Fruit fly (Drosophila melanogaster) whole organism, larva: ENCODE data around the gene CG13048.

ENCODE experiments used
- noc ChIP-seq: fragments of 200-800 bp; sonication (Bioruptor generic); optimal IDR thresholded peaks from 3 replicates; lab custom pipeline; 2019; ENCODE audit warnings: missing biosample characterization, mild to moderate bottlenecking, missing genetic modification characterization, moderate library complexity

The CG13048 gene

dm6 chr3L:16305820-16306650 lies 22.3 kb upstream of the CG13048 start, which contains the start of the genes CG13043 and CG13063:
CG13043 (minus strand) TSS chr3L:16305870.
CG13063 (plus strand) TSS chr3L:16306600.
- TF ChIP-seq noc: no peak

DNA sequence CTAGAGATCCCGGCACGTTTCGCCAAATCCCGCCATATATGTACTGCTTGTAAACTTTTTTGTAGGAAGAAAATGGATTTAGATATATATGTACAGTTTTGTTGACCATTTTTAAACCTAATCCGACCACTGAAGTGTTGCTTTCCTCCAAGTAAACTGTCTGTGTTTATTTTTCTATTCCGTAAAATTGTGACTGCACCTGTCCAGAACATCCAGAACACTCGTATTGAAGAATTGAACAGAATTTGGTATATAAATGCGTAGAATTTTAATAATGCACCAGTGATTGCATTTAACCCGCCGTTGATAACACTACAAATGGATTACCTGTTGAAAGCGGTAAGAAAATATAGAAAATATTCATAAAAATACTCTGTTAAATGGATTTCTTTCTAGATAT lies 20.3 kb upstream of the CG13048 start, which contains the start of gene CG43249:
Gene CG43249 (plus strand): TSS at position 301 of the 400 bp plus-strand sequence.
- TF ChIP-seq noc: no peak

DNA sequence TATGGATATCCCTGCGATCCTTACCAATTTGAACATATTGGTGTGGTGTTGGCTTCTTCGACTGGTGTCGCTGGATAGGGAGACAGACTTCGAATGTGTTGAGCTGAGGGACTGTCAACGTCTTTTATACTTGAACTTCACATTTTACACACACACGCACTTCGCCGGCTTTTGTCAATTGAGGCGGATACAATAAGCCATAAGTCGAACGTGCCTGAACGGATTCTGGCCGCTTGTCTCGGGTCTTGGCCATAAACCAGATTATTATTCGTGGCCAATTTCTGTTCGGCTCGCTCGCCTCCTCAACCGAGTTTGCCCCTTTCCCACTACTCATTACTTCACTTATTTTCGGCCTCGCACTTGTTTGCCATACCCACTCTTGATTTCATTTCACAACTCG lies 19.4 kb upstream of the CG13048 start, which contains the start of gene CG13044:
Gene CG13044 (minus strand): TSS at position 101 of the 400 bp plus-strand sequence.
- TF ChIP-seq noc: no peak

dm6 chr3L:16301153-16301552 lies 17.4 kb upstream of the CG13048 start, which contains the start of gene CG4982:
CG4982 (plus strand) TSS chr3L:16301453.
- TF ChIP-seq noc: no peak

- TF ChIP-seq noc: no peak
These were observed 11.7 kb upstream of the CG13048 start, which contains the start of gene CG4962 for dm6 chr3L:16295447-16295846. CG4962 (minus strand) TSS chr3L:16295547.

DNA sequence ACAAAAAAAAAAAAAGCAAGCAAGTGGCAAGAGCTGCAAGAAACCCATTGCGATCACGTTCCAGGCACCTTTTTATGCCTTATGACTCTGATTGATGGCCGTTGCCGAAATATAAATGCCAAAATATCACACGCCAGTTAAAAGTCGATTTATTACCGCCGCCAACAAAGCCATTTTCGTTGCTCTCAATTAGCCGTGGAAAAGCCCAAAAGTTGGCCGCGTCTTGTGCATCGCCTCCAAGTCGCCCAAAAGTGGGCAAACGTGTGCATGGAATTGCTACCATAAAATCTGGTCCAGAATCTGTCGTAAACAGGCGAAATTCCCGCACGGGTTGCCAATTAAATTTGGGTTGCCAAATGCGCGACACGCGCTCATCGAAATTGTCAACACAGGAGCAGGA lies 8.0 kb upstream of the CG13048 start:
- no peak for TF ChIP-seq noc

- no peak for TF ChIP-seq noc
These were observed 7.1 kb upstream of the CG13048 start, which contains the start of gene CG13045 for dm6 chr3L:16290850-16291249. CG13045 (minus strand) TSS chr3L:16290950.

DNA sequence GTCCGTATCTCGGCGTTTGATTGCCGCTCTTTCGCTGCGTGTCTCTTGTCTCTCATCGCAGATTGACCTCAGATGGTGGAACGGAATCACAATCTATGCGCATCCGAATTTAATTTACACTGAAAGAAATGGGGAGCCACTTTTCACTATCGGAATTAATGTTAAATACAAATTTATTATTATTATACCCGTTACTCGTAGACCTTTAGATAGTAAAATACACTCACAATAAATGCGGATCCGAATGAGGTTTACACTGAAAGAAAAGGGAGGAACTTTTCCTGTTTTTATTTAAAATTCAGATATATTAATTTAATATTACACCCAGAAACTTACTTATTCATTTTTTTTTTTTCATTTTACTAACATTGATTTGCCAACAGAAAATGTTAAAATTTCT lies 5.3 kb upstream of the CG13048 start:
- TF ChIP-seq noc: no peak

DNA sequence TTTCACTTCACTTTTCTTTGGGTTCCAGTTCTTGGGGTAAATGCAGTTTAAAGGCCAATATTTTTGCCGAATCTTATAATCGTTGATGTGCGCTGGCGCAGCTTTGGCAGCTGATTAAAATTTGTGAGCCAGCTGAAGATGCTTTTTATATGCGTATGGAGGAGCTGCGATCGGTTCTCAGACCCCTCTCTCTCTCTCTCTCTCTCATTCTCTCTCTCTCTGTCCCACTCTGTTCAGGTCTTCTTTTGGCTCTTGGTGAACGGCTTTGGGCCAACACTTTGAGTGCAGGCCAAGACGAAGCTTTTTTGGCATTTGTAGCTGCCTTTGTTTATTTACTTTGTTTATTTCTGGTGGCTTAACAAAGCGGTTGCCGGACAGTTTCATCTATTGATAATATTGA lies 4.6 kb upstream of the CG13048 start, which contains the start of gene CG13046:
Gene CG13046 (minus strand): TSS at position 101 of the 400 bp plus-strand sequence.
- no peak for TF ChIP-seq noc

DNA sequence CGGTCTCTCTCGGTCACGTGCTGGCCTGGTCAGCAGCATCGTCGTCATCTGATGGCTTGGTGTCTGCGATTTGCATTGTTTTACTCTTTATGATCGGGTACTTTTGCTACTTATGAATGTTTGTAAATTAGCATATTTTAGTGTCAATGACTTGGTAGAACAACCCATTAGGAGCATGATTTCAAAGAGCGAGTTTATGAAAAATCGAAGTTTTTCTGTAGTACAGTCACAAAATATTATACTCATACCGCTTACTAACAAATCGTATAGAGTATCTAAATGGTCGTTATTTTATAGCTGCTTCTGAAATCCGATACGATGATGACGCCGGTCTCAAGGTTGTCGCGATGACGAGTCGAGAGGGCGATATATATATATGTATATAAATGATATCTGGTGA lies 2.5 kb upstream of the CG13048 start:
- TF ChIP-seq noc: no peak

DNA sequence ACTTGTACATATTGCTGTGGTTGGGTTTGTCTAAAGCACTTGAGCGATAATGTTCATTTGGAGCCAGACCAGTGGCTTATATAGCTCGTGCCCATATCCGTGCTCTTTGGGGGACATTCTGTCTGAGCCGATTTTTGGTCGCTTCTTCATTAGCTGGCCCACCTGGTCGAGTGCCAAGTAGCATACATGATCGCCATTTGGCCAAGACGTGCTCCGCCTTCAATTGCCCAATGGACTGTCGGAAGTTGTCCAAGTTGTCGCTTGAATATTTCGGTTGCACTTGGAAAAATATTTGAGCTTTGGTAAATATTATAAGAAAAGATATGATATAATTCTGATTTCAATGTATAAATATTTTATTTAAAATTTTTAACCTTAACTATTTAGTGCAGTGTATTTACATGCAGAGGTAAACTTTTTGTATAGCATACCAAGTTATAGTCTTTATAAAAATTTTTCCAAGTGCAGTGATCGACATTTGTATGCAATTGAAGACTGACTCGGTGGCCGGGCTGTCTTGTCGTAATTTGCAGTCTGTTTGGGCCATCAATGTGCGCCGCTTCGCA lies 1.7 kb upstream of the CG13048 start, which contains the start of gene CG13047:
Gene CG13047 (minus strand): TSS at position 51 of the 566 bp plus-strand sequence.
- no peak for TF ChIP-seq noc

DNA sequence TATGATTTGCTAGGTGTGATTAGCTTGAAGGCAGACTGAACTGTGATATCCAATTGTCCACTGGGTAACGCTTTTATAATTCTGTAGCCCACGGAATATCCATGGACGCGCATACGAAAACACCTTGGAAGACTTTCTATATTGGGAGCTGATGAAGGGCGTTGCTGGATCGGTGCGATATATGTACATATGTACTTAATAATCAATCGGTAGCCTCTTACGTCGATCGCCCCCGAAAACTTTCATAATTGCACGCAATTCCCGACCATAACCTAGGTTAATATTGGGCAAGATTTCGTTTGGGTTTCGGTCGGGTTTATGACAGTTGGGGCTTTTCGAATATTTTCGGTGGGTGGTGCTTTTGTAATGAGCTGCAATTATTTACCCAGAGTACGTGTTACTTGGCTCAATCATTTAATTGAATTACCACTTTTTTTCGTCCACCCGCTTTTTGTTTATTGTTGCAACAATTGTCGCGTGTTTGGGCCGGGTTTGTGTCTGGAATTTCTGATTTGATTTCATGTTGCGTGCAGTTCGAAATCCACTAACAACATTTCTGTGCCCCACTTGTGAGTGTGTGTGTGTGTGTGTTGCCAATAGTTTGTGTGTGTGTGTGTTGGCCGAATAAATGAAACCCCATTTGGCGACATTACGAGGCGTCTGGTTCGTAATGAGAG lies 1.7 kb downstream of the CG13048 start, which contains the start of gene CG13049:
Gene CG13049 (minus strand): TSS at position 51 of the 677 bp plus-strand sequence.
- TF ChIP-seq noc: no peak

dm6 chr3L:16279987-16280454 lies 3.7 kb downstream of the CG13048 start, which contains the start of gene CG13064:
CG13064 (plus strand) TSS chr3L:16280404.
- TF ChIP-seq noc: no peak

DNA sequence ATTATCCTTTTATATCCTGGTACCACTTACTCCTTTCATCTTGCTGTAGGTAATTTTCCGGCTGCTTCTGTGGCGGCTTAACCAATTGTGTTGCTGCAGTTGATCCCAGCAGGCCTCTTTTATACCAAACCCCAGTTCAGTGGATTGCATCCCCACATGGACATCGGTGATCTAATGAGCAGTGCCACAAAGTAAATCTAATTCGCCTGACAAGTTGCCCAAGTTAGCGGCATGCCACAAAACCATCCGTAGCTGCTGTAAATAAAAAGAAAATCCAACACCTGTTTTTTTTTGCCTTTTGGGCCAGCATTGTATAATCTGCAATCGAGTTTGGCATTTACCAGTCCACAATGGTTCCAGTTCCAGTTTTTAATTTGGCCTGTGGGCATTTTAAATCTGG lies 4.5 kb downstream of the CG13048 start, which contains the start of gene CG13050:
Gene CG13050 (minus strand): TSS at position 101 of the 400 bp plus-strand sequence.
- no peak for TF ChIP-seq noc

dm6 chr3L:16277135-16277534 lies 6.6 kb downstream of the CG13048 start, which contains the start of gene CG13065:
CG13065 (plus strand) TSS chr3L:16277435.
- no peak for TF ChIP-seq noc

dm6 chr3L:16275391-16276017 lies 8.2 kb downstream of the CG13048 start:
- TF ChIP-seq noc: no peak
